Worm (Caenorhabditis elegans) whole organism, young adult: ENCODE results near the gene lin-52.

Experiments used
- C06A6.2 ChIP-seq: fragments of 200-800 bp; sonication (Bioruptor generic); conservative IDR thresholded peaks from 2 replicates; pipeline ENCODE4 v1.3.6; 2022; ENCODE audit warnings: missing genetic modification characterization, missing compliant biosample characterization
- C17E4.6 ChIP-seq: fragments of 200-800 bp; sonication (Bioruptor generic); IDR thresholded peaks from 2 replicates; pipeline ENCODE4 v1.3.6; 2022; ENCODE audit warnings: missing genetic modification reagents, missing genetic modification characterization, missing compliant biosample characterization
- D2030.7 ChIP-seq: fragments of 200-800 bp; sonication (Bioruptor generic); IDR thresholded peaks from 2 replicates; pipeline ENCODE4 v1.3.6; 2022; ENCODE audit warnings: missing genetic modification reagents, missing genetic modification characterization, missing compliant biosample characterization
- F22D6.2 ChIP-seq: sonication (generic microtip); optimal IDR thresholded peaks from 2 replicates; lab custom pipeline; 2016; ENCODE audit warnings: mild to moderate bottlenecking, missing genetic modification characterization, missing compliant biosample characterization
- F23B12.7 ChIP-seq: sonication (generic microtip); optimal IDR thresholded peaks from 2 replicates; lab custom pipeline; 2017; ENCODE audit warnings: missing genetic modification characterization, mild to moderate bottlenecking, missing compliant biosample characterization, antibody characterized with exemption, moderate library complexity; ENCODE audit not compliant: insufficient read depth
- F49E8.2 ChIP-seq: sonication (generic microtip); optimal IDR thresholded peaks from 3 replicates; lab custom pipeline; 2017; ENCODE audit warnings: missing genetic modification characterization, mild to moderate bottlenecking, missing compliant biosample characterization, antibody characterized with exemption, moderate library complexity; ENCODE audit not compliant: insufficient read depth
- F57A8.1 ChIP-seq: fragments of 200-800 bp; sonication (Bioruptor generic); optimal IDR thresholded peaks from 2 replicates; lab custom pipeline; 2018; ENCODE audit warnings: mild to moderate bottlenecking, missing genetic modification characterization, moderate library complexity, missing compliant biosample characterization
- F57C9.4 ChIP-seq: sonication (generic microtip); optimal IDR thresholded peaks from 2 replicates; lab custom pipeline; 2017; ENCODE audit warnings: mild to moderate bottlenecking, missing genetic modification characterization, missing compliant biosample characterization
- Y53F4B.3 ChIP-seq: fragments of 200-800 bp; sonication (Bioruptor generic); IDR thresholded peaks from 2 replicates; pipeline ENCODE4 v1.3.6; 2022; ENCODE audit warnings: missing genetic modification reagents, missing genetic modification characterization, missing compliant biosample characterization
- aptf-2 ChIP-seq: fragments of 200-800 bp; sonication (Bioruptor generic); conservative IDR thresholded peaks from 2 replicates; pipeline ENCODE4 v1.3.6; 2022; ENCODE audit warnings: missing genetic modification reagents, missing genetic modification characterization, missing compliant biosample characterization
- atf-7 ChIP-seq: sonication (generic microtip); optimal IDR thresholded peaks from 2 replicates; lab custom pipeline; 2017; ENCODE audit warnings: mild to moderate bottlenecking, missing genetic modification characterization, missing compliant biosample characterization
- athp-1 ChIP-seq: sonication (generic microtip); optimal IDR thresholded peaks from 2 replicates; lab custom pipeline; 2017; ENCODE audit warnings: mild to moderate bottlenecking, missing genetic modification characterization, missing compliant biosample characterization
- ceh-100 ChIP-seq: fragments of 200-800 bp; sonication (Bioruptor generic); IDR thresholded peaks from 2 replicates; pipeline ENCODE4 v1.3.6; 2022; ENCODE audit warnings: missing genetic modification reagents, missing genetic modification characterization, missing compliant biosample characterization
- ceh-58 ChIP-seq: fragments of 200-800 bp; sonication (Bioruptor generic); IDR thresholded peaks from 2 replicates; pipeline ENCODE4 v1.3.6; 2022; ENCODE audit warnings: missing genetic modification characterization, missing compliant biosample characterization
- chd-7 ChIP-seq: sonication (generic microtip); optimal IDR thresholded peaks from 2 replicates; lab custom pipeline; 2016; ENCODE audit warnings: mild to moderate bottlenecking, missing genetic modification characterization, moderate library complexity, missing compliant biosample characterization
- die-1 ChIP-seq: sonication (generic microtip); optimal IDR thresholded peaks from 2 replicates; lab custom pipeline; 2016; ENCODE audit warnings: missing genotype, mild to moderate bottlenecking, missing genetic modification characterization, missing compliant biosample characterization
- dpff-1 ChIP-seq: sonication (generic microtip); optimal IDR thresholded peaks from 2 replicates; lab custom pipeline; 2017; ENCODE audit warnings: mild to moderate bottlenecking, missing genetic modification characterization, missing compliant biosample characterization
- dpl-1 ChIP-seq: fragments of 150-350 bp; optimal IDR thresholded peaks from 2 replicates; lab custom pipeline; 2014; ENCODE audit warnings: missing biosample characterization, missing genetic modification reagents, missing genetic modification characterization
- fkh-3 ChIP-seq: sonication (generic microtip); optimal IDR thresholded peaks from 2 replicates; lab custom pipeline; 2016; ENCODE audit warnings: mild to moderate bottlenecking, missing genetic modification characterization, missing compliant biosample characterization
- him-1 ChIP-seq: sonication (generic microtip); optimal IDR thresholded peaks from 2 replicates; lab custom pipeline; 2016; ENCODE audit warnings: missing genotype, missing genetic modification reagents, missing genetic modification characterization, missing compliant biosample characterization
- hmg-1.2 ChIP-seq: fragments of 200-800 bp; sonication (Bioruptor generic); IDR thresholded peaks from 2 replicates; pipeline ENCODE4 v1.3.6; 2022; ENCODE audit warnings: missing genetic modification reagents, missing genetic modification characterization, missing compliant biosample characterization
- hmg-20 ChIP-seq: fragments of 200-800 bp; sonication (Bioruptor generic); IDR thresholded peaks from 2 replicates; pipeline ENCODE4 v1.3.6; 2022; ENCODE audit warnings: missing genetic modification reagents, missing genetic modification characterization, missing compliant biosample characterization
- lag-1 ChIP-seq: fragments of 200-800 bp; sonication (Bioruptor generic); IDR thresholded peaks from 2 replicates; pipeline ENCODE4 v1.3.6; 2022; ENCODE audit warnings: missing genetic modification reagents, missing genetic modification characterization, missing compliant biosample characterization
- let-607 ChIP-seq, 2 experiments: fragments of 200-800 bp in 1 of 2; sonication (Bioruptor generic) in 1 of 2; sonication (generic microtip) in 1 of 2; optimal IDR thresholded peaks; 2 replicates each; lab custom pipeline; 2016 to 2018; ENCODE audit warnings: mild to moderate bottlenecking in 2 of 2, missing compliant biosample characterization in 2 of 2, missing genetic modification characterization in 2 of 2, moderate library complexity in 2 of 2, missing genotype in 1 of 2
- lin-26 ChIP-seq: fragments of 200-800 bp; sonication (Bioruptor generic); IDR thresholded peaks from 2 replicates; pipeline ENCODE4 v1.3.6; 2022; ENCODE audit warnings: missing genetic modification reagents, missing genetic modification characterization, missing compliant biosample characterization
- lin-40 ChIP-seq: sonication (generic microtip); optimal IDR thresholded peaks from 2 replicates; lab custom pipeline; 2016; ENCODE audit warnings: missing genetic modification characterization, mild to moderate bottlenecking, missing compliant biosample characterization, missing genotype, missing genetic modification reagents
- madf-10 ChIP-seq: sonication (generic microtip); optimal IDR thresholded peaks from 2 replicates; lab custom pipeline; 2016; ENCODE audit warnings: mild to moderate bottlenecking, missing genetic modification characterization, missing compliant biosample characterization
- madf-3 ChIP-seq: fragments of 200-800 bp; sonication (Bioruptor generic); IDR thresholded peaks from 2 replicates; pipeline ENCODE4 v1.3.6; 2022; ENCODE audit warnings: missing genetic modification reagents, missing genetic modification characterization, missing compliant biosample characterization
- mel-28 ChIP-seq: sonication (generic microtip); optimal IDR thresholded peaks from 2 replicates; lab custom pipeline; 2016; ENCODE audit warnings: borderline replicate concordance, mild to moderate bottlenecking, missing genetic modification characterization, missing compliant biosample characterization
- mes-4 ChIP-seq: sonication (generic microtip); optimal IDR thresholded peaks from 2 replicates; lab custom pipeline; 2016; ENCODE audit warnings: missing genotype, missing genetic modification characterization, missing compliant biosample characterization
- mxl-1 ChIP-seq: sonication (generic microtip); optimal IDR thresholded peaks from 2 replicates; lab custom pipeline; 2016; ENCODE audit warnings: missing genetic modification characterization, missing compliant biosample characterization
- nhr-179 ChIP-seq: sonication (generic microtip); optimal IDR thresholded peaks from 2 replicates; lab custom pipeline; 2016; ENCODE audit warnings: mild to moderate bottlenecking, missing genetic modification characterization, missing compliant biosample characterization
- repo-1 ChIP-seq: sonication (generic microtip); optimal IDR thresholded peaks from 2 replicates; lab custom pipeline; 2017; ENCODE audit warnings: mild to moderate bottlenecking, missing genetic modification characterization, missing compliant biosample characterization
- snpc-1.1 ChIP-seq: sonication (generic microtip); optimal IDR thresholded peaks from 2 replicates; lab custom pipeline; 2017; ENCODE audit warnings: missing genetic modification characterization, mild to moderate bottlenecking, missing compliant biosample characterization, antibody characterized with exemption, moderate library complexity, missing genotype, missing genetic modification reagents; ENCODE audit not compliant: insufficient read depth
- somi-1 ChIP-seq: fragments of 200-800 bp; sonication (Bioruptor generic); optimal IDR thresholded peaks from 2 replicates; lab custom pipeline; 2018; ENCODE audit warnings: mild to moderate bottlenecking, missing genetic modification characterization, missing compliant biosample characterization
- sptf-2 ChIP-seq: fragments of 200-800 bp; sonication (Bioruptor generic); optimal IDR thresholded peaks from 2 replicates; lab custom pipeline; 2018; ENCODE audit warnings: mild to moderate bottlenecking, missing genetic modification characterization, missing compliant biosample characterization
- tlf-1 ChIP-seq: fragments of 200-800 bp; sonication (Bioruptor generic); optimal IDR thresholded peaks from 2 replicates; lab custom pipeline; 2018; ENCODE audit warnings: mild to moderate bottlenecking, missing genetic modification characterization, missing compliant biosample characterization
- unc-62 ChIP-seq: fragments of 150-350 bp; optimal IDR thresholded peaks from 2 replicates; lab custom pipeline; 2014; ENCODE audit warnings: missing biosample characterization, missing genetic modification reagents, missing genetic modification characterization
- xnd-1 ChIP-seq: sonication (generic microtip); optimal IDR thresholded peaks from 2 replicates; lab custom pipeline; 2016; ENCODE audit warnings: missing genotype, missing genetic modification reagents, missing genetic modification characterization, missing compliant biosample characterization
- ztf-18 ChIP-seq: sonication (generic microtip); optimal IDR thresholded peaks from 2 replicates; lab custom pipeline; 2016; ENCODE audit warnings: missing genotype, mild to moderate bottlenecking, missing genetic modification characterization, missing compliant biosample characterization
- ztf-28 ChIP-seq: fragments of 200-800 bp; sonication (Bioruptor generic); IDR thresholded peaks from 2 replicates; pipeline ENCODE4 v1.3.6; 2022; ENCODE audit warnings: missing genetic modification reagents, missing genetic modification characterization, missing compliant biosample characterization
- ztf-3 ChIP-seq: fragments of 200-800 bp; sonication (Bioruptor generic); optimal IDR thresholded peaks from 2 replicates; lab custom pipeline; 2018; ENCODE audit warnings: mild to moderate bottlenecking, missing genetic modification characterization, missing compliant biosample characterization

The lin-52 gene

DNA sequence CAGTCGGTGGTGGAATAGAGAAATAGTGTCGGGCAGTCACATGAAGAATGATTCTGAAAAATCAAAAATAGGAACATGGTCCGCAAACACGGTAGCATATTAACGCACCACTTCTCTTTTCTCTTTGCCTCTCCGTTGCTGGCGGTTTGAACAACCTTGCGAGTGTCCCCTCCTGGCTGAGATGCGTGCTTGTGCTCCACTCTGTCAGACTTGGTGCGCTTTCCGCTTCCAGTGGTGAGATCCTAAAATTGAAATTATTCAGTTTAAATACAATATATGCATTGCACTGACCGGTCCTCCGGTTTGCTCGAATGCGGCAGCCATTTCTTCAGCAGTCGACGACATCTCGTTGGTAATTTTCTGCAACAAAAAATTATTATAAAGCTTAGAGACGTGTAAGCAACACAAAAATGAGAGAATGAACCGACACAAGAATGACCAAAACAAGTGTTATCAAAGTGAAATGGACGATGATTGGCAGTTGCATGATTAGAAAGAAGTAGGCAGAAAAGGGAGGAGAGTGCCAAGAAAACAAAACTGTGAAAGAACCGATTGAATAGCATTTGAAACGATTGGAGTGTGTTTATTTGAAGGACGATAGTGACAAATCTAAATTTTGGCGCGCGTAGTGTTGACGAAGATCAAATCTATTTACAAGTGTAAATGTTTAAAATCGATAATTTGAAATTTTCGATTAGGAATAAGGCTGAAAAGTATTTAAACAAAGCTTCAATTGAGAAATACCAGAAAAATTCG lies 701 bp upstream of the lin-52 start, which contains the start of gene ZK632.9 (continued):
- TF ChIP-seq lag-1 (GFP tag; lab: Robert Waterston, UW), result no peak
- TF ChIP-seq C06A6.2 (GFP tag; lab: Robert Waterston, UW), result no peak
- TF ChIP-seq nhr-179 (tag; lab: Kevin White, UChicago), result no peak
- no peak for TF ChIP-seq snpc-1.1 (tag; lab: Kevin White, UChicago)
- TF ChIP-seq D2030.7 (GFP tag; lab: Robert Waterston, UW), result 0 out of 2 replicates have a peak, but pooled peaks have one; percentile 24
- no peak for TF ChIP-seq mes-4
- TF ChIP-seq fkh-3 (tag; lab: Kevin White, UChicago), result no peak
- TF ChIP-seq ceh-100 (GFP tag; lab: Robert Waterston, UW), result no peak
- TF ChIP-seq C17E4.6, result no peak
- no peak for TF ChIP-seq unc-62 (GFP tag; lab: Kevin White, UChicago)
- TF ChIP-seq lin-40, result no peak
- TF ChIP-seq F49E8.2 (tag; lab: Kevin White, UChicago), result no peak
- TF ChIP-seq xnd-1 (tag; lab: Kevin White, UChicago), result peak; percentile 34
- TF ChIP-seq tlf-1, result no peak

DNA sequence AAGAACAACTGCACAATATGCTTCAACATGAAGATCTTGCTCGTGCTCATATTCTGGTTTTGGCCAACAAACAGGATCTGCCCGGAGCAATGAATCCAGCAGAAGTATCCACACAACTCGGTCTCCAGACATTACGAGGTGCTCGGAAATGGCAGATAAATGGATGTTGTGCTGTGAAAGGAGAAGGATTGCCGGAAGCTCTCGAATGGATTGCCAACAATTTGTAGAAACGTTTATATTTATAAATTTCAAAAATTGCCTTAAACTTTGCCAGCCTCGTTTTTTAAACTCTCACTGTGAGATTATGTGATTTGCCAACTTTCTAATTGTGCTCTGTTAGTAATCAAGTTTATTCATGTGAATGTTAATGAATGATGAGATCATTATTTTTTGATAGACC lies 802 bp downstream of the lin-52 start:
- no peak for TF ChIP-seq ztf-28 (GFP tag; lab: Robert Waterston, UW)
- TF ChIP-seq atf-7, result no peak
- no peak for TF ChIP-seq madf-3
- no peak for TF ChIP-seq repo-1 (tag; lab: Kevin White, UChicago)
- TF ChIP-seq let-607 (tag; optimal IDR thresholded peaks at IDR 0.05; lab: Kevin White, UChicago), result no peak
- no peak for TF ChIP-seq F23B12.7 (tag; lab: Kevin White, UChicago)
- no peak for TF ChIP-seq C17E4.6
- no peak for TF ChIP-seq F57C9.4
- TF ChIP-seq ztf-3 (GFP tag; lab: Kevin White, UChicago), result no peak
- no peak for TF ChIP-seq F22D6.2
- no peak for TF ChIP-seq sptf-2 (GFP tag; lab: Kevin White, UChicago)
- TF ChIP-seq mel-28 (tag; lab: Kevin White, UChicago), result no peak
- no peak for TF ChIP-seq ceh-58 (GFP tag; lab: Robert Waterston, UW)
- TF ChIP-seq somi-1 (GFP tag; lab: Kevin White, UChicago), result no peak
- no peak for TF ChIP-seq Y53F4B.3
- TF ChIP-seq ceh-100 (GFP tag; lab: Robert Waterston, UW), result no peak
- no peak for TF ChIP-seq ztf-18
- no peak for TF ChIP-seq lin-26 (GFP tag; lab: Robert Waterston, UW)
- TF ChIP-seq mes-4, result no peak
- TF ChIP-seq dpl-1 (GFP tag; lab: Kevin White, UChicago), result no peak

DNA sequence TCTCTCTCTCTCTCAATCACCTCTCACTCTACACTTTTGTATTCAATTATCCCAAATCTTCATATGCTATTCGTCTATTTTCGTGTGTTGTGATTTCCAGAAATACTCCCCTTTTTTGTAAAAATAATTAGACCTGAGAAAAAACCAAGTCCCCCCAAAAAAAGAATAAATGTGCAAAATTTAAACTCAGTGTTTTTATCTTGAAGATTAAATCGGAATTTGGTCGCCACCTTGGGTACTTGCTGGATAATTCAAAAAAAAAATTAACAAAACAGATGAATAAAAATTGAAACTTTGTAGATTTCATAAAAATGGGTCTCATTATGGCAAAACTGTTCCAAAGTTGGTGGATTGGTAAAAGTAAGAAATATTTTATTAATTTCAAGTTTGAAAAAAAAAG lies 1.6 kb downstream of the lin-52 start, which contains the start of gene arl-5:
Gene arl-5 (plus strand): TSS at position 301 of the 400 bp plus-strand sequence.
- TF ChIP-seq C06A6.2 (GFP tag; lab: Robert Waterston, UW), result no peak
- no peak for TF ChIP-seq athp-1
- TF ChIP-seq F57A8.1 (GFP tag; lab: Kevin White, UChicago), result no peak
- TF ChIP-seq madf-10, result no peak
- no peak for TF ChIP-seq mxl-1 (tag; lab: Kevin White, UChicago)
- TF ChIP-seq chd-7 (tag; lab: Kevin White, UChicago), result no peak
- no peak for TF ChIP-seq F23B12.7 (tag; lab: Kevin White, UChicago)
- TF ChIP-seq F57C9.4, result no peak
- TF ChIP-seq him-1 (tag; lab: Kevin White, UChicago), result no peak
- no peak for TF ChIP-seq hmg-1.2
- no peak for TF ChIP-seq die-1 (tag; lab: Kevin White, UChicago)
- TF ChIP-seq dpff-1, result no peak
- TF ChIP-seq sptf-2 (GFP tag; lab: Kevin White, UChicago), result no peak
- no peak for TF ChIP-seq C17E4.6
- TF ChIP-seq aptf-2 (GFP tag; lab: Robert Waterston, UW), result no peak
- TF ChIP-seq madf-3, result no peak
- no peak for TF ChIP-seq hmg-20 (GFP tag; lab: Robert Waterston, UW)
- no peak for TF ChIP-seq atf-7
